Worm (Caenorhabditis elegans) whole organism, young adult: Measurements from ENCODE around the gene idpp-6.
A peak's percentile ranks its signal among the peaks of the same experiment; 100 is the strongest.

Experiments
- B0019.2 ChIP-seq: fragments of 200-800 bp; sonication (Bioruptor generic); conservative IDR thresholded peaks from 2 replicates; pipeline ENCODE4 v1.3.6; 2022; ENCODE audit warnings: missing genetic modification reagents, missing genetic modification characterization, missing compliant biosample characterization
- F33H1.4 ChIP-seq: fragments of 200-800 bp; sonication (Bioruptor generic); IDR thresholded peaks from 2 replicates; pipeline ENCODE4 v1.3.6; 2022; ENCODE audit warnings: missing genetic modification reagents, missing genetic modification characterization, missing compliant biosample characterization
- F52B5.7 ChIP-seq: sonication (generic microtip); optimal IDR thresholded peaks from 2 replicates; lab custom pipeline; 2016; ENCODE audit warnings: mild to moderate bottlenecking, missing genetic modification characterization, missing compliant biosample characterization
- T07F8.4 ChIP-seq: sonication (generic microtip); optimal IDR thresholded peaks from 2 replicates; lab custom pipeline; 2016; ENCODE audit warnings: mild to moderate bottlenecking, missing genetic modification characterization, moderate library complexity, missing compliant biosample characterization
- ZK185.1 ChIP-seq: sonication (generic microtip); optimal IDR thresholded peaks from 2 replicates; lab custom pipeline; 2016; ENCODE audit warnings: mild to moderate bottlenecking, missing genetic modification characterization, missing compliant biosample characterization; ENCODE audit not compliant: poor library complexity, severe bottlenecking
- akir-1 ChIP-seq: fragments of 200-800 bp; sonication (Bioruptor generic); optimal IDR thresholded peaks from 2 replicates; lab custom pipeline; 2018; ENCODE audit warnings: mild to moderate bottlenecking, missing genetic modification characterization, moderate library complexity, missing compliant biosample characterization
- ama-1 ChIP-seq, 3 experiments: fragments of 150-350 bp in 1 of 3; sonication (generic microtip) in 2 of 3; optimal IDR thresholded peaks; 2 replicates each; lab custom pipeline; 2014 to 2018; ENCODE audit warnings: missing biosample characterization in 2 of 3, missing genetic modification characterization in 2 of 3, missing genetic modification reagents in 2 of 3
- aptf-2 ChIP-seq: fragments of 200-800 bp; sonication (Bioruptor generic); conservative IDR thresholded peaks from 2 replicates; pipeline ENCODE4 v1.3.6; 2022; ENCODE audit warnings: missing genetic modification reagents, missing genetic modification characterization, missing compliant biosample characterization
- atf-7 ChIP-seq: sonication (generic microtip); optimal IDR thresholded peaks from 2 replicates; lab custom pipeline; 2017; ENCODE audit warnings: mild to moderate bottlenecking, missing genetic modification characterization, missing compliant biosample characterization
- athp-1 ChIP-seq: sonication (generic microtip); optimal IDR thresholded peaks from 2 replicates; lab custom pipeline; 2017; ENCODE audit warnings: mild to moderate bottlenecking, missing genetic modification characterization, missing compliant biosample characterization
- attf-5 ChIP-seq: fragments of 200-800 bp; sonication (Bioruptor generic); optimal IDR thresholded peaks from 2 replicates; lab custom pipeline; 2018; ENCODE audit warnings: mild to moderate bottlenecking, missing genetic modification characterization, missing compliant biosample characterization
- bed-2 ChIP-seq: fragments of 200-800 bp; sonication (Bioruptor generic); IDR thresholded peaks from 2 replicates; pipeline ENCODE4 v1.3.6; 2022; ENCODE audit warnings: missing genetic modification reagents, missing genetic modification characterization, missing compliant biosample characterization
- cebp-2 ChIP-seq: fragments of 200-800 bp; sonication (Bioruptor generic); IDR thresholded peaks from 2 replicates; pipeline ENCODE4 v1.3.6; 2022; ENCODE audit warnings: missing genetic modification characterization, missing compliant biosample characterization
- ceh-27 ChIP-seq: fragments of 200-800 bp; sonication (Bioruptor generic); optimal IDR thresholded peaks from 2 replicates; lab custom pipeline; 2018; ENCODE audit warnings: mild to moderate bottlenecking, missing genetic modification characterization, moderate library complexity, missing compliant biosample characterization
- dox-1 ChIP-seq: fragments of 200-800 bp; sonication (Bioruptor generic); IDR thresholded peaks from 2 replicates; pipeline ENCODE4 v1.3.6; 2022; ENCODE audit warnings: missing genetic modification reagents, missing genetic modification characterization, missing compliant biosample characterization
- dpff-1 ChIP-seq: sonication (generic microtip); optimal IDR thresholded peaks from 2 replicates; lab custom pipeline; 2017; ENCODE audit warnings: mild to moderate bottlenecking, missing genetic modification characterization, missing compliant biosample characterization
- gei-17 ChIP-seq: fragments of 200-800 bp; sonication (Bioruptor generic); optimal IDR thresholded peaks from 2 replicates; lab custom pipeline; 2018; ENCODE audit warnings: mild to moderate bottlenecking, missing genetic modification characterization, missing compliant biosample characterization
- hmg-1.2 ChIP-seq: fragments of 200-800 bp; sonication (Bioruptor generic); IDR thresholded peaks from 2 replicates; pipeline ENCODE4 v1.3.6; 2022; ENCODE audit warnings: missing genetic modification reagents, missing genetic modification characterization, missing compliant biosample characterization
- lag-1 ChIP-seq: fragments of 200-800 bp; sonication (Bioruptor generic); IDR thresholded peaks from 2 replicates; pipeline ENCODE4 v1.3.6; 2022; ENCODE audit warnings: missing genetic modification reagents, missing genetic modification characterization, missing compliant biosample characterization
- let-526 ChIP-seq: fragments of 200-800 bp; sonication (Bioruptor generic); IDR thresholded peaks from 2 replicates; pipeline ENCODE4 v1.3.6; 2022; ENCODE audit warnings: missing genetic modification reagents, missing genetic modification characterization, missing compliant biosample characterization
- let-607 ChIP-seq, 2 experiments: fragments of 200-800 bp in 1 of 2; sonication (Bioruptor generic) in 1 of 2; sonication (generic microtip) in 1 of 2; optimal IDR thresholded peaks; 2 replicates each; lab custom pipeline; 2016 to 2018; ENCODE audit warnings: mild to moderate bottlenecking in 2 of 2, missing compliant biosample characterization in 2 of 2, missing genetic modification characterization in 2 of 2, moderate library complexity in 2 of 2, missing genotype in 1 of 2
- lin-26 ChIP-seq: fragments of 200-800 bp; sonication (Bioruptor generic); IDR thresholded peaks from 2 replicates; pipeline ENCODE4 v1.3.6; 2022; ENCODE audit warnings: missing genetic modification reagents, missing genetic modification characterization, missing compliant biosample characterization
- lin-54 ChIP-seq: fragments of 200-800 bp; sonication (Bioruptor generic); optimal IDR thresholded peaks from 2 replicates; lab custom pipeline; 2018; ENCODE audit warnings: mild to moderate bottlenecking, missing genetic modification characterization, missing compliant biosample characterization
- lsl-1 ChIP-seq: fragments of 200-800 bp; sonication (Bioruptor generic); optimal IDR thresholded peaks from 2 replicates; lab custom pipeline; 2018; ENCODE audit warnings: mild to moderate bottlenecking, missing genetic modification characterization, moderate library complexity, missing compliant biosample characterization
- madf-10 ChIP-seq: sonication (generic microtip); optimal IDR thresholded peaks from 2 replicates; lab custom pipeline; 2016; ENCODE audit warnings: mild to moderate bottlenecking, missing genetic modification characterization, missing compliant biosample characterization
- madf-3 ChIP-seq: fragments of 200-800 bp; sonication (Bioruptor generic); IDR thresholded peaks from 2 replicates; pipeline ENCODE4 v1.3.6; 2022; ENCODE audit warnings: missing genetic modification reagents, missing genetic modification characterization, missing compliant biosample characterization
- madf-6 ChIP-seq: fragments of 200-800 bp; sonication (Bioruptor generic); IDR thresholded peaks from 2 replicates; pipeline ENCODE4 v1.3.6; 2022; ENCODE audit warnings: missing genetic modification reagents, missing genetic modification characterization, missing compliant biosample characterization
- mcd-1 ChIP-seq: fragments of 200-800 bp; sonication (Bioruptor generic); IDR thresholded peaks from 2 replicates; pipeline ENCODE4 v1.3.6; 2022; ENCODE audit warnings: missing genetic modification reagents, missing genetic modification characterization, missing compliant biosample characterization
- mes-4 ChIP-seq: sonication (generic microtip); optimal IDR thresholded peaks from 2 replicates; lab custom pipeline; 2016; ENCODE audit warnings: missing genotype, missing genetic modification characterization, missing compliant biosample characterization
- nfya-1 ChIP-seq: sonication (generic microtip); optimal IDR thresholded peaks from 2 replicates; lab custom pipeline; 2017; ENCODE audit warnings: antibody characterized with exemption, missing compliant biosample characterization, missing genetic modification characterization, borderline replicate concordance; ENCODE audit not compliant: insufficient read depth
- nhr-179 ChIP-seq: sonication (generic microtip); optimal IDR thresholded peaks from 2 replicates; lab custom pipeline; 2016; ENCODE audit warnings: mild to moderate bottlenecking, missing genetic modification characterization, missing compliant biosample characterization
- nhr-80 ChIP-seq: sonication (generic microtip); optimal IDR thresholded peaks from 2 replicates; lab custom pipeline; 2016; ENCODE audit warnings: missing genetic modification characterization, missing compliant biosample characterization
- pbrm-1 ChIP-seq: fragments of 200-800 bp; sonication (Bioruptor generic); IDR thresholded peaks from 2 replicates; pipeline ENCODE4 v1.3.6; 2022; ENCODE audit warnings: missing genetic modification reagents, missing genetic modification characterization, missing compliant biosample characterization
- rcor-1 ChIP-seq: fragments of 200-800 bp; sonication (Bioruptor generic); IDR thresholded peaks from 2 replicates; pipeline ENCODE4 v1.3.6; 2022; ENCODE audit warnings: missing genetic modification reagents, missing genetic modification characterization, missing compliant biosample characterization
- repo-1 ChIP-seq: sonication (generic microtip); optimal IDR thresholded peaks from 2 replicates; lab custom pipeline; 2017; ENCODE audit warnings: mild to moderate bottlenecking, missing genetic modification characterization, missing compliant biosample characterization
- somi-1 ChIP-seq: fragments of 200-800 bp; sonication (Bioruptor generic); optimal IDR thresholded peaks from 2 replicates; lab custom pipeline; 2018; ENCODE audit warnings: mild to moderate bottlenecking, missing genetic modification characterization, missing compliant biosample characterization
- zfh-2 ChIP-seq: fragments of 200-800 bp; sonication (Bioruptor generic); conservative IDR thresholded peaks from 2 replicates; pipeline ENCODE4 v1.3.6; 2022; ENCODE audit warnings: missing genetic modification reagents, missing genetic modification characterization, missing compliant biosample characterization
- ztf-22 ChIP-seq: fragments of 200-800 bp; sonication (Bioruptor generic); optimal IDR thresholded peaks from 2 replicates; lab custom pipeline; 2018; ENCODE audit warnings: mild to moderate bottlenecking, missing genetic modification characterization, moderate library complexity, missing compliant biosample characterization

Gene idpp-6

DNA sequence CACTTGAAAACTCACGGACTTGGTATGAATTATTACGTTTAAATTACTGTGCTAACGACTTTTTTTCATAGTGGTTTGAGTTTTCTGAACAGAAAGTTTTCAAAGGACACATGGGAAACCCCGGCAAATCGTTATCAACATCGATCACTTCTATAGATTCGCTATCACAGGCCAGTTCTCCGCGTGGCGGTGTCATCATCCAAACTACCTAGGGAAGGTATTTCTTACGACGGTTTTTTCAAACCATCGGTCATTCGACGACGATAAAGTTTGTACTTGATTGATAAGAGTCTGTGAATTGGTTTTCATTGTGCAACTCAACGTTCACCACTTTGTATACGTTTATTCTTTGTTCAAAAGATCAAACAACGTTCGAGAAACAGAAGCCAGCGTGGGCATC lies 38.4 kb upstream of the idpp-6 start:
- TF ChIP-seq dox-1 (GFP tag; lab: Robert Waterston, UW) (peak; percentile 42), let-607 (tag; optimal IDR thresholded peaks at IDR 0.05; lab: Kevin White, UChicago) (peak in 1 of 2 experiments; percentile 30), ceh-27 (GFP tag; lab: Kevin White, UChicago) (no peak), ama-1 (optimal IDR thresholded peaks at IDR 0.05; lab: Kevin White, UChicago) (peak; percentile 12), ama-1 (GFP tag; optimal IDR thresholded peaks at IDR 0.05; lab: Kevin White, UChicago) (no peak), nhr-80 (tag; lab: Kevin White, UChicago) (peak; percentile 93), lag-1 (GFP tag; lab: Robert Waterston, UW) (0 out of 2 replicates have a peak, but pooled peaks have one; percentile 5), lin-54 (GFP tag; lab: Kevin White, UChicago) (no peak), ZK185.1 (tag; lab: Kevin White, UChicago) (peak; percentile 56)
- TF ChIP-seq, all 124 proteins: peak for 6

DNA sequence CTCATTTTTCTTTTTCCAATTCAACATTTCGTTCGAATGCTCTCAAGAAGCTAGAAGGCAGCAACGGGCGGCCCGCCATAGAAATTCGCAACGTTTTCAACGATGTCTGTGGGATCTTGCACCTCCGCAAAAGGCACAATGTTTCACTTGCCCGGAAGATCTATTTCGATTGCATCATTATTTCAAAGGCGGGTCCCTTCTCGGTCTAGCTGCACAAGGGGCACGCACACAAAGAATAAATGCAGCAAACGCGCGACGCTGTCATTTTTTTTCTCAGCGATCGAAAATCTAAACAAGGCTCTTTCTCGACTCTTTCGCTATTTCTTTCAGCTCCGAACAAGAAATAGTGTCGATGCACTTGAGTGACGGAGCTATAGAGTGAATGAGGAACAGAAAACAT lies 38.0 kb upstream of the idpp-6 start:
- TF ChIP-seq lsl-1 (GFP tag; lab: Kevin White, UChicago) (no peak), mcd-1 (GFP tag; lab: Robert Waterston, UW) (0 out of 2 replicates have a peak, but pooled peaks have one; percentile 17), zfh-2 (GFP tag; lab: Robert Waterston, UW) (0 out of 2 replicates have a peak, but pooled peaks have one; percentile 26), cebp-2 (GFP tag; lab: Robert Waterston, UW) (0 out of 2 replicates have a peak, but pooled peaks have one; percentile 27), rcor-1 (no peak), T07F8.4 (tag; lab: Kevin White, UChicago) (no peak), pbrm-1 (0 out of 2 replicates have a peak, but pooled peaks have one; percentile 23), ceh-27 (GFP tag; lab: Kevin White, UChicago) (no peak), akir-1 (no peak)

DNA sequence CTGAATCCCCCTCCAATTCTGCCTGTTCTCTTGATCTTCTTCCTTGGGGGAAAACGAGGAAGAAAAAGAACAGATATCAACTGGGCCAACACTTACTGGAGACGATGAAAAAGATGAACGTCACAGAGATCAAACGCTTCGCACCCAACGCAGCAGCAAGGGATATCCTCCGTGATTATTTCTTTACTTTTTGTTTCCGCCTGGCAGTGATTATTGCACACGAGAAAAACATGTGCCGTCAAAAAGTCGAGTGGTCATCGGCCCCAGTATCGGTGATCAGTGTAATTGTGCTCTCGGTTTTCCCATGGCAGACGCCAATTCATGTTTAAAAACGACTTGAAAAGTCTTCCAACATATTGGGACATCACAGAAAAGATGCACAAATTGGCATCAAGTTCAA lies 37.4 kb upstream of the idpp-6 start:
- TF ChIP-seq nhr-179 (tag; lab: Kevin White, UChicago) = no peak
- peak; percentile 14 for TF ChIP-seq somi-1 (GFP tag; lab: Kevin White, UChicago)

DNA sequence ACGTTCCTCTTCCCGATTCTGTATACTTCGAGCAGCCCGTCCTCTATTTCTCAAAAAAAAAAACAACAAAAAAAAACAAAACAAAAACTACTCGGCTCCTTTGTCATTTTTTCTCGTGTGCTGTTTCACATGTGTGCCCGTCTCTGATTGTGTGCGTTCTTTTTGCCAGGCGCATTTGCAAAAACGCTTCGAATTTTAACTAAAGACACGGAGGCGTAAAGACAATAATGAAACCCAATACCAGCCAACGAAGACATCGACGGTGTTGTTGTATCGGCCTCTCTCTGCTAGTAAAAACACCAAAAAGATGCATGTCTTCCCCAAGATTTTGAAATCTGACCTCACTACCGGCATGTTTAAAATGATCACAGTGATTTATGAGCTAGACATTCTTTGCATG lies 36.1 kb upstream of the idpp-6 start:
- TF ChIP-seq ama-1 (optimal IDR thresholded peaks at IDR 0.05; lab: Kevin White, UChicago) (peak; percentile 55), ama-1 (GFP tag; optimal IDR thresholded peaks at IDR 0.05; lab: Kevin White, UChicago) (no peak), dpff-1 (tag; lab: Kevin White, UChicago) (no peak), madf-6 (GFP tag; lab: Robert Waterston, UW) (no peak), nhr-80 (tag; lab: Kevin White, UChicago) (no peak)

DNA sequence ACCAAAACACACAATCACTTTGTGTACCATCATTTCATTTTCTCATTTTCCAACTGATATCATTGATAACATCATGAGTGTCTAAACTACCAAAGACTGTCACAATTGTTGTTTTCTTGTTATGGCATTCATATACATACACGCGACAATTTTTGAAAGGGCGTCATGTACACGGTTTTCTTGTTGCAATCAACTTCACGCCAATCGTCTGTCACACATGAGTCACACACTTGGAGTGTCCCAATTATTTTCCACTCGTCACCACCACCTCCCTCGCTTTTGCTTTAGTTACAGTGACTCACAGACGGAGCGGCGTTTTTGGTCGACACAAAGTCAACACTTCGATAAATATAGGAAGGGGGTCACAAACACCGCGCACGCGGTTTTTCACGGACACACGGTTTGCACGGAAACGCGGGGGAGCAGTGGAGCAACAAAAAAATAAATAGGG lies 35.0 kb upstream of the idpp-6 start:
- no peak for TF ChIP-seq mes-4 (tag; lab: Kevin White, UChicago)
- no peak for TF ChIP-seq athp-1 (tag; lab: Kevin White, UChicago)
- peak; percentile 52 for TF ChIP-seq attf-5
- TF ChIP-seq F33H1.4 = no peak
- no peak for TF ChIP-seq B0019.2 (GFP tag; lab: Robert Waterston, UW)
- TF ChIP-seq let-607 (tag; optimal IDR thresholded peaks at IDR 0.05; lab: Kevin White, UChicago) = peak; percentile 73 to 75
- TF ChIP-seq mcd-1 (GFP tag; lab: Robert Waterston, UW) = peak; percentile 39; the same call in 1 of the 2 replicates
- 0 out of 2 replicates have a peak, but pooled peaks have one; percentile 36 for TF ChIP-seq let-526 (GFP tag; lab: Robert Waterston, UW)
- TF ChIP-seq gei-17 (GFP tag; lab: Kevin White, UChicago) = no peak
- no peak for TF ChIP-seq aptf-2 (GFP tag; lab: Robert Waterston, UW)
- no peak for TF ChIP-seq dpff-1 (tag; lab: Kevin White, UChicago)
- 0 out of 2 replicates have a peak, but pooled peaks have one; percentile 13 for TF ChIP-seq lin-26
- TF ChIP-seq repo-1 (tag; lab: Kevin White, UChicago) = no peak
- TF ChIP-seq F52B5.7 (tag; lab: Kevin White, UChicago) = no peak
- no peak for TF ChIP-seq madf-3 (GFP tag; lab: Robert Waterston, UW)
- peak; percentile 48 for TF ChIP-seq ztf-22 (GFP tag; lab: Kevin White, UChicago)
- TF ChIP-seq atf-7 (tag; lab: Kevin White, UChicago) = peak; percentile 71
- 0 out of 2 replicates have a peak, but pooled peaks have one; percentile 11 for TF ChIP-seq hmg-1.2 (GFP tag; lab: Robert Waterston, UW)
- TF ChIP-seq madf-10 (tag; lab: Kevin White, UChicago) = no peak
- no peak for TF ChIP-seq bed-2 (GFP tag; lab: Robert Waterston, UW)
- peak; percentile 58 for TF ChIP-seq dox-1 (GFP tag; lab: Robert Waterston, UW)
- TF ChIP-seq lin-54 (GFP tag; lab: Kevin White, UChicago) = no peak
- TF ChIP-seq ZK185.1 (tag; lab: Kevin White, UChicago) = peak; percentile 42
- TF ChIP-seq nhr-80 (tag; lab: Kevin White, UChicago) = peak; percentile 94
- no peak for TF ChIP-seq nfya-1
